Fruit fly (Drosophila melanogaster): ENCODE data around the gene omd.

omd gene

DNA sequence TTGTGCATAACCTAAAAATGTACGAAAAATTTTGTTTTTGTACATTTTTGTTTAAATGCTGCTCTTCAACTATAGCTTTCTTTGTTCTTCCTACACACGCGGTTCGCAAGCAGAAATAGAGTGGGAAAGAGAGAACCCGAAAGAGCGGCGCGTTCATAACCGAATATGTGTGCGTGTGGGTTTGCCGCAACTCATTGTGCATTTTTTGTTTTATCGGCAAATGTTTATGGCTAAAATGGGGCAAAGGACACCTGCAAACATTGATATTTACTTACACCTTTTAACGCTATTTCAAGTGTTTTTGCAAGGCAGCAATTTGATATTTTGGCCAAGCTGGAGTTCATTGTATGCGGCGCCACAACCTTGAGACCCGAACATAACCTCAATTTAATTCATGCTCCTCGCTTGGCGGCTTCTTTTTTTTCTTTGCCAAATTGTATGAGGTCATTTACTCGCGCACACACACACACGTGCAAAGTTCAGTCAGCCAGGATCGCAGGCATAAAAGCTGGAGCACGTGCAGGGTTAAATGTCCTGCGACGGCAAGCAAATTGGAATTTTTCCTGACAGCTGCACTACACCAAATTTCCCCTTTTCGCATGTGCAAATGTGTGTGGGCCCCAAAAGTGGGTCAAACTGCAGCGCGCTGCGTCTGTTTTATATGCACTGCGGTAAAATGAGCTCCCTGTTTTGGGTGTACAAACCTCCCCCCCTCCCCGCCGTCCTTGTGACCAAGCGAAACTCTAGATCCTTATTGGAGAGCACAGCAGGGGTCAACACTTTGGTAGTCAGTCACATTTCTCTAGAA lies 39.1 kb downstream of the omd start (continued):
- no peak for TF ChIP-seq Mad (GFP tag; optimal IDR thresholded peaks at IDR 0.05)
- TF ChIP-seq CG4617 (GFP tag; optimal IDR thresholded peaks at IDR 0.05; ENCODE audit: borderline replicate concordance) = no peak
- no peak for TF ChIP-seq CG11696 (GFP tag; IDR thresholded peaks at IDR 0.05)
- 0 out of 4 replicates have a peak, but pooled peaks have one; percentile 44 for TF ChIP-seq Dll (GFP tag; IDR thresholded peaks at IDR 0.05; ENCODE audit: partially characterized antibody)
- no peak for TF ChIP-seq grn (GFP tag; optimal IDR thresholded peaks at IDR 0.05)
- no peak for TF ChIP-seq bowl (GFP tag; IDR thresholded peaks at IDR 0.05)
- no peak for TF ChIP-seq gce (GFP tag; IDR thresholded peaks at IDR 0.05)
- no peak for TF ChIP-seq unc-4 (GFP tag; IDR thresholded peaks at IDR 0.05; ENCODE audit: partially characterized antibody)
- no peak for TF ChIP-seq Dbx (GFP tag; IDR thresholded peaks at IDR 0.05)
- TF ChIP-seq Drgx (GFP tag; IDR thresholded peaks at IDR 0.05) = no peak
- TF ChIP-seq sisA (GFP tag; IDR thresholded peaks at IDR 0.05) = no peak
- no peak for TF ChIP-seq CG7987 (GFP tag; optimal IDR thresholded peaks at IDR 0.05)
- TF ChIP-seq slp2 (GFP tag; optimal IDR thresholded peaks at IDR 0.05) = no peak
- no peak for TF ChIP-seq CG33557 (GFP tag; optimal IDR thresholded peaks at IDR 0.05)
- TF ChIP-seq ro (GFP tag; IDR thresholded peaks at IDR 0.05) = no peak
- no peak for TF ChIP-seq CG10147 (GFP tag; optimal IDR thresholded peaks at IDR 0.05)
- TF ChIP-seq Med (GFP tag) = peak; percentile 39
- peak; percentile 46 to 71 for TF ChIP-seq Trl (optimal IDR thresholded peaks at IDR 0.05)
- TF ChIP-seq Trl (GFP tag; optimal IDR thresholded peaks at IDR 0.05) = no peak
- no peak for TF ChIP-seq fd64A (GFP tag; optimal IDR thresholded peaks at IDR 0.05)
- TF ChIP-seq CG30431 (GFP tag; optimal IDR thresholded peaks at IDR 0.05) = no peak
- no peak for TF ChIP-seq dimm (GFP tag; IDR thresholded peaks at IDR 0.05)
- peak; percentile 32 for TF ChIP-seq YL-1 (GFP tag; optimal IDR thresholded peaks at IDR 0.05)
- TF ChIP-seq dm (GFP tag; optimal IDR thresholded peaks at IDR 0.05) = peak; percentile 68
- no peak for TF ChIP-seq Doc2 (GFP tag; IDR thresholded peaks at IDR 0.05)
- no peak for TF ChIP-seq CG9932 (GFP tag; IDR thresholded peaks at IDR 0.05)
- no peak for TF ChIP-seq lov (optimal IDR thresholded peaks at IDR 0.05)
- no peak for TF ChIP-seq lov (GFP tag; IDR thresholded peaks at IDR 0.05)
- no peak for TF ChIP-seq NfI (GFP tag; optimal IDR thresholded peaks at IDR 0.05)
- TF ChIP-seq CG14441 (GFP tag; IDR thresholded peaks at IDR 0.05) = no peak
- TF ChIP-seq dmrt11E (tag; optimal IDR thresholded peaks at IDR 0.05) = no peak
- TF ChIP-seq disco-r (GFP tag; optimal IDR thresholded peaks at IDR 0.05) = no peak
- no peak for TF ChIP-seq crp (GFP tag; optimal IDR thresholded peaks at IDR 0.05)
- TF ChIP-seq lilli (GFP tag; optimal IDR thresholded peaks at IDR 0.05) = no peak
- TF ChIP-seq Sox100B (GFP tag; optimal IDR thresholded peaks at IDR 0.05) = no peak
- TF ChIP-seq hkb (optimal IDR thresholded peaks at IDR 0.05) = no peak
- no peak for TF ChIP-seq hkb (GFP tag; IDR thresholded peaks at IDR 0.05)
- TF ChIP-seq tap (tag; optimal IDR thresholded peaks at IDR 0.05) = no peak
- TF ChIP-seq H2.0 (GFP tag; IDR thresholded peaks at IDR 0.05) = no peak
- TF ChIP-seq CG8924 (tag; optimal IDR thresholded peaks at IDR 0.05) = no peak
- no peak for TF ChIP-seq CG9215 (GFP tag; IDR thresholded peaks at IDR 0.05)
- TF ChIP-seq Eip74EF (GFP tag; optimal IDR thresholded peaks at IDR 0.05) = no peak
- TF ChIP-seq kni (GFP tag; optimal IDR thresholded peaks at IDR 0.05) = peak; percentile 34
- no peak for TF ChIP-seq Bdp1 (GFP tag; optimal IDR thresholded peaks at IDR 0.05)
- TF ChIP-seq sd (tag; optimal IDR thresholded peaks at IDR 0.05) = no peak
- TF ChIP-seq CG34422 (GFP tag; IDR thresholded peaks at IDR 0.05) = peak; percentile 62; the same call in 2 of the 3 replicates
- TF ChIP-seq CG8281 (tag; optimal IDR thresholded peaks at IDR 0.05) = no peak
- no peak for TF ChIP-seq her (GFP tag; optimal IDR thresholded peaks at IDR 0.05)
- TF ChIP-seq CG18619 (GFP tag; optimal IDR thresholded peaks at IDR 0.05) = no peak
- no peak for TF ChIP-seq Vsx1 (GFP tag; optimal IDR thresholded peaks at IDR 0.05)
- TF ChIP-seq Doc3 (GFP tag; IDR thresholded peaks at IDR 0.05; ENCODE audit: partially characterized antibody) = no peak
